Fruit fly (Drosophila melanogaster) whole organism, prepupa: ENCODE results near the gene mRpS23.

Source experiments
- Blimp-1 ChIP-seq: fragments of 200-800 bp; sonication (Bioruptor generic); optimal IDR thresholded peaks from 3 replicates; lab custom pipeline; 2017; ENCODE audit warnings: missing biosample characterization, missing genetic modification characterization, mild to moderate bottlenecking, moderate library complexity, missing genetic modification reagents
- CG10631 ChIP-seq: fragments of 200-800 bp; sonication (Bioruptor generic); optimal IDR thresholded peaks from 2 replicates; lab custom pipeline; 2016; ENCODE audit warnings: missing biosample characterization, missing genetic modification characterization
- CG10669 ChIP-seq: fragments of 200-800 bp; sonication (Bioruptor generic); optimal IDR thresholded peaks from 3 replicates; lab custom pipeline; 2018; ENCODE audit warnings: missing biosample characterization, mild to moderate bottlenecking, missing genetic modification characterization, moderate library complexity
- CG11294 ChIP-seq: fragments of 200-800 bp; sonication (Bioruptor generic); IDR thresholded peaks from 2 replicates; pipeline ENCODE4 v1.3.6; 2022; ENCODE audit warnings: missing biosample characterization, missing genetic modification characterization
- CG11762 ChIP-seq: fragments of 200-800 bp; sonication (Bioruptor generic); optimal IDR thresholded peaks from 3 replicates; lab custom pipeline; 2016; ENCODE audit warnings: missing biosample characterization, missing genetic modification characterization; ENCODE audit not compliant: insufficient read depth
- CG11902 ChIP-seq: fragments of 200-800 bp; sonication (Bioruptor generic); optimal IDR thresholded peaks from 3 replicates; lab custom pipeline; 2016; ENCODE audit warnings: missing biosample characterization, missing genetic modification characterization
- CG15336 ChIP-seq: fragments of 200-800 bp; sonication (Bioruptor generic); IDR thresholded peaks from 2 replicates; pipeline ENCODE4 v1.3.6; 2022; ENCODE audit warnings: missing biosample characterization, missing genetic modification characterization
- CG1621 ChIP-seq: fragments of 200-800 bp; sonication (Bioruptor generic); optimal IDR thresholded peaks from 3 replicates; lab custom pipeline; 2018; ENCODE audit warnings: missing biosample characterization, mild to moderate bottlenecking, missing genetic modification characterization
- CG16779 ChIP-seq: fragments of 200-800 bp; sonication (Bioruptor generic); optimal IDR thresholded peaks from 3 replicates; lab custom pipeline; 2017; ENCODE audit warnings: missing biosample characterization, mild to moderate bottlenecking, missing genetic modification characterization
- CG3032 ChIP-seq: fragments of 200-800 bp; optimal IDR thresholded peaks from 2 replicates; lab custom pipeline; 2019; ENCODE audit warnings: missing biosample characterization, mild to moderate bottlenecking, missing genetic modification characterization, moderate library complexity
- CG31627 ChIP-seq: fragments of 200-800 bp; sonication (Bioruptor generic); optimal IDR thresholded peaks from 3 replicates; lab custom pipeline; 2016; ENCODE audit warnings: missing biosample characterization, missing genetic modification characterization
- CG32006 ChIP-seq: fragments of 200-800 bp; sonication (Bioruptor generic); optimal IDR thresholded peaks from 3 replicates; lab custom pipeline; 2017; ENCODE audit warnings: missing biosample characterization, mild to moderate bottlenecking, missing genetic modification characterization
- CG4318 ChIP-seq: fragments of 200-800 bp; sonication (Bioruptor generic); optimal IDR thresholded peaks from 3 replicates; lab custom pipeline; 2017; ENCODE audit warnings: missing biosample characterization, mild to moderate bottlenecking, missing genetic modification characterization
- CG6163 ChIP-seq: fragments of 200-800 bp; sonication (Bioruptor generic); IDR thresholded peaks from 3 replicates; pipeline ENCODE4 v1.3.6; 2022; ENCODE audit warnings: missing biosample characterization, missing genetic modification characterization
- CG6792 ChIP-seq: fragments of 200-800 bp; sonication (Bioruptor generic); optimal IDR thresholded peaks from 3 replicates; lab custom pipeline; 2016; ENCODE audit warnings: missing biosample characterization, missing genetic modification characterization
- CG6808 ChIP-seq: fragments of 200-800 bp; sonication (Bioruptor generic); optimal IDR thresholded peaks from 3 replicates; lab custom pipeline; 2017; ENCODE audit warnings: missing biosample characterization, missing genetic modification characterization, mild to moderate bottlenecking, moderate library complexity, missing genetic modification reagents
- CG6854 ChIP-seq: fragments of 200-800 bp; sonication (Bioruptor generic); optimal IDR thresholded peaks from 2 replicates; lab custom pipeline; 2017; ENCODE audit warnings: missing biosample characterization, mild to moderate bottlenecking, missing genetic modification characterization
- CG8119 ChIP-seq: fragments of 200-800 bp; sonication (Bioruptor generic); IDR thresholded peaks from 3 replicates; pipeline ENCODE4 v1.3.6; 2022; ENCODE audit warnings: missing biosample characterization, missing genetic modification characterization
- CG8319 ChIP-seq: fragments of 200-800 bp; sonication (Bioruptor generic); optimal IDR thresholded peaks from 3 replicates; lab custom pipeline; 2016; ENCODE audit warnings: missing biosample characterization, missing genetic modification characterization
- CG8632 ChIP-seq: fragments of 200-800 bp; sonication (Bioruptor generic); optimal IDR thresholded peaks from 3 replicates; lab custom pipeline; 2016; ENCODE audit warnings: missing biosample characterization, missing genetic modification characterization
- CG9139 ChIP-seq: fragments of 200-800 bp; sonication (Bioruptor generic); optimal IDR thresholded peaks from 3 replicates; lab custom pipeline; 2017; ENCODE audit warnings: missing biosample characterization, mild to moderate bottlenecking, missing genetic modification characterization
- Eip75B ChIP-seq: fragments of 200-800 bp; sonication (Bioruptor generic); optimal IDR thresholded peaks from 3 replicates; lab custom pipeline; 2016; ENCODE audit warnings: missing biosample characterization, missing genetic modification characterization
- Eip78C ChIP-seq: fragments of 200-800 bp; sonication (Bioruptor generic); peaks from one replicate; lab custom pipeline; 2016; ENCODE audit warnings: missing biosample characterization, missing genetic modification characterization
- Eip93F ChIP-seq: fragments of 200-800 bp; sonication (Bioruptor generic); optimal IDR thresholded peaks from 2 replicates; lab custom pipeline; 2016; ENCODE audit warnings: missing biosample characterization, mild to moderate bottlenecking, missing genetic modification characterization
- Hr38 ChIP-seq: sonication (Bioruptor generic); optimal IDR thresholded peaks from 2 replicates; lab custom pipeline; 2016; ENCODE audit warnings: missing biosample characterization, missing genetic modification characterization
- Hr39 ChIP-seq: fragments of 200-800 bp; sonication (Bioruptor generic); optimal IDR thresholded peaks from 2 replicates; lab custom pipeline; 2016; ENCODE audit warnings: missing biosample characterization, missing genetic modification characterization
- Met ChIP-seq: fragments of 200-800 bp; sonication (Bioruptor generic); optimal IDR thresholded peaks from 3 replicates; lab custom pipeline; 2016; ENCODE audit warnings: missing biosample characterization, missing genetic modification characterization
- OdsH ChIP-seq: fragments of 200-800 bp; sonication (Bioruptor generic); optimal IDR thresholded peaks from 3 replicates; lab custom pipeline; 2016; ENCODE audit warnings: missing biosample characterization, missing genetic modification characterization
- Sox102F ChIP-seq: fragments of 200-800 bp; sonication (Bioruptor generic); optimal IDR thresholded peaks from 2 replicates; lab custom pipeline; 2016; ENCODE audit warnings: missing biosample characterization, mild to moderate bottlenecking, missing genetic modification characterization
- Sox14 ChIP-seq: fragments of 200-800 bp; sonication (Bioruptor generic); optimal IDR thresholded peaks from 3 replicates; lab custom pipeline; 2016; ENCODE audit warnings: missing biosample characterization, missing genetic modification characterization
- achi ChIP-seq: fragments of 200-800 bp; sonication (Bioruptor generic); optimal IDR thresholded peaks from 3 replicates; lab custom pipeline; 2016; ENCODE audit warnings: missing biosample characterization, missing genetic modification characterization
- dac ChIP-seq: fragments of 200-800 bp; sonication (Bioruptor generic); optimal IDR thresholded peaks from 2 replicates; lab custom pipeline; 2017; ENCODE audit warnings: missing biosample characterization, mild to moderate bottlenecking, missing genetic modification characterization
- dsx ChIP-seq: fragments of 200-800 bp; optimal IDR thresholded peaks from 3 replicates; lab custom pipeline; 2019; ENCODE audit warnings: missing biosample characterization, mild to moderate bottlenecking, missing genetic modification characterization, moderate library complexity; ENCODE audit not compliant: poor library complexity, severe bottlenecking
- eg ChIP-seq: fragments of 200-800 bp; sonication (Bioruptor generic); IDR thresholded peaks from 3 replicates; pipeline ENCODE4 v1.3.6; 2022; ENCODE audit warnings: missing biosample characterization, missing genetic modification characterization
- fd85E ChIP-seq: fragments of 200-800 bp; sonication (Bioruptor generic); optimal IDR thresholded peaks from 3 replicates; lab custom pipeline; 2016; ENCODE audit warnings: missing biosample characterization, missing genetic modification characterization
- fkh ChIP-seq: fragments of 200-800 bp; sonication (Bioruptor generic); optimal IDR thresholded peaks from 3 replicates; lab custom pipeline; 2017; ENCODE audit warnings: missing biosample characterization, mild to moderate bottlenecking, missing genetic modification characterization, moderate library complexity
- lz ChIP-seq: fragments of 200-800 bp; sonication (Bioruptor generic); optimal IDR thresholded peaks from 3 replicates; lab custom pipeline; 2016; ENCODE audit warnings: missing biosample characterization, missing genetic modification characterization
- net ChIP-seq: fragments of 200-800 bp; sonication (Bioruptor generic); optimal IDR thresholded peaks from 3 replicates; lab custom pipeline; 2016; ENCODE audit warnings: missing biosample characterization, missing genetic modification characterization
- pdm3 ChIP-seq: fragments of 200-800 bp; sonication (Bioruptor generic); optimal IDR thresholded peaks from 3 replicates; lab custom pipeline; 2016; ENCODE audit warnings: missing biosample characterization, missing genetic modification characterization
- salr ChIP-seq, 2 experiments: fragments of 200-800 bp; sonication (Bioruptor generic); optimal IDR thresholded peaks; 3 replicates each; lab custom pipeline; 2016 to 2018; ENCODE audit warnings: missing biosample characterization in 2 of 2, missing genetic modification characterization in 2 of 2, mild to moderate bottlenecking in 1 of 2
- spab ChIP-seq: fragments of 200-800 bp; sonication (Bioruptor generic); optimal IDR thresholded peaks from 2 replicates; lab custom pipeline; 2017; ENCODE audit warnings: missing biosample characterization, mild to moderate bottlenecking, missing genetic modification characterization, missing genetic modification reagents
- ss ChIP-seq, 2 experiments: fragments of 200-800 bp; sonication (Bioruptor generic); optimal IDR thresholded peaks; 2 replicates in 1 of 2; 3 replicates in 1 of 2; lab custom pipeline; 2017 to 2018; ENCODE audit warnings: mild to moderate bottlenecking in 2 of 2, missing biosample characterization in 2 of 2, missing genetic modification characterization in 2 of 2, moderate library complexity in 1 of 2
- svp ChIP-seq: fragments of 200-800 bp; sonication (Bioruptor generic); peaks from one replicate; lab custom pipeline; 2016; ENCODE audit warnings: missing biosample characterization, missing genetic modification characterization
- vri ChIP-seq: fragments of 200-800 bp; sonication (Bioruptor generic); optimal IDR thresholded peaks from 3 replicates; lab custom pipeline; 2016; ENCODE audit warnings: missing biosample characterization, mild to moderate bottlenecking, missing genetic modification characterization

The mRpS23 gene

dm6 chr2L:13839744-13840151 lies 4.9 kb upstream of the mRpS23 start (continued):
- TF ChIP-seq svp (GFP tag; lab: Kevin White, UChicago) (peak; percentile 93), CG11294 (GFP tag; lab: Robert Waterston, UW) (peak; percentile 87), CG6808 (peak; percentile 79), CG32006 (GFP tag; lab: Kevin White, UChicago) (peak; percentile 95), CG3032 (tag; lab: Kevin White, UChicago) (peak; percentile 84), CG4318 (peak; percentile 90), fd85E (GFP tag; lab: Kevin White, UChicago) (peak; percentile 53), CG8632 (GFP tag; lab: Kevin White, UChicago) (peak; percentile 91)

DNA sequence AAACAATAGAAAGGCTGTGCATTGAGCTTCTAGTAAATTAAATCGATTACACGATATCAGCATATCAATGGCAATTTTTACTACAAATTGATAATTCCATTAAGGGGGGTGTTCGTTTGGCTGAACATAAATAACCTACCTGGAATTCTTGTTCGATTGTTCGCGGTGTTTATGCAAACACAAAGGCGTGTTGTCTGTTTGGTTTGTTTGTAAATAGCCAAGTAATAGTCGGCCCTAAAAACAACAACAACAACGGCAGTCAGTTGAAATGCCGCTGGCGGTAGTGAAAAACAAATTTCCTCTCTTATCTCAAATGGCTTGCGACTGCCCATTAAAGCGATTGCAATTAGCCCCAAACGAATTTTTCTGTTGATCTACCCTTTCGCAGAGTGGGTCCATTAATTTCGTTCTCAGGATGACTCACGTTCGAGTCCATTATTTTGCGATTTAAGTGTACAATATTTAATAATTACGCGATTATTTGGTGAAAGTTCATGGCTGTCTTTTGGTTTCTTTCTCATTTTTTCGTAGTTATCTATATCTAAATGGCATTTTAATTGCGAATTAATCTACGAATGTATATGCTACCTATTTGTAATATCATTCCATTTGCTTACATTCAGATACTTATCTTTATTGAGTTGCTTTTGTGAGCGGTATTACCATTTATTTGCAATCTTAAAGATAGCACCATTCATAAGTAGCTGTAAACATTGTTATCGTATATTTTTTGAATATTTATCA lies 3.9 kb upstream of the mRpS23 start:
- no peak for TF ChIP-seq CG6792 (GFP tag; lab: Kevin White, UChicago)
- no peak for TF ChIP-seq CG16779 (tag; lab: Kevin White, UChicago)
- TF ChIP-seq eg (GFP tag; lab: Robert Waterston, UW): no peak
- no peak for TF ChIP-seq Hr38 (GFP tag; lab: Kevin White, UChicago)
- TF ChIP-seq Eip78C (GFP tag; lab: Kevin White, UChicago): peak; percentile 68
- TF ChIP-seq net (GFP tag; lab: Kevin White, UChicago): no peak
- TF ChIP-seq CG31627 (GFP tag; lab: Kevin White, UChicago): peak; percentile 17
- TF ChIP-seq Blimp-1 (GFP tag; lab: Kevin White, UChicago): no peak
- TF ChIP-seq Eip93F (GFP tag; lab: Kevin White, UChicago): peak; percentile 7
- no peak for TF ChIP-seq fd85E (GFP tag; lab: Kevin White, UChicago)
- no peak for TF ChIP-seq CG32006 (GFP tag; lab: Kevin White, UChicago)
- no peak for TF ChIP-seq spab (GFP tag; lab: Kevin White, UChicago)
- TF ChIP-seq CG10669: no peak
- TF ChIP-seq Sox102F (GFP tag; lab: Kevin White, UChicago): no peak
- TF ChIP-seq achi (GFP tag; lab: Kevin White, UChicago): no peak
- TF ChIP-seq CG9139 (GFP tag; lab: Kevin White, UChicago): no peak
- peak; percentile 42 for TF ChIP-seq fkh (GFP tag; lab: Kevin White, UChicago)
- no peak for TF ChIP-seq CG3032 (tag; lab: Kevin White, UChicago)
- peak; percentile 30 for TF ChIP-seq Met (GFP tag; lab: Kevin White, UChicago)
- TF ChIP-seq CG15336 (GFP tag; lab: Robert Waterston, UW): 0 out of 2 replicates have a peak, but pooled peaks have one; percentile 18
- TF ChIP-seq vri (GFP tag; lab: Kevin White, UChicago): peak; percentile 3
- peak; percentile 3 for TF ChIP-seq Hr39 (GFP tag; lab: Kevin White, UChicago)
- no peak for TF ChIP-seq dac
- TF ChIP-seq lz (GFP tag; lab: Kevin White, UChicago): peak; percentile 20
- TF ChIP-seq, all 60 proteins: peak for 9

DNA sequence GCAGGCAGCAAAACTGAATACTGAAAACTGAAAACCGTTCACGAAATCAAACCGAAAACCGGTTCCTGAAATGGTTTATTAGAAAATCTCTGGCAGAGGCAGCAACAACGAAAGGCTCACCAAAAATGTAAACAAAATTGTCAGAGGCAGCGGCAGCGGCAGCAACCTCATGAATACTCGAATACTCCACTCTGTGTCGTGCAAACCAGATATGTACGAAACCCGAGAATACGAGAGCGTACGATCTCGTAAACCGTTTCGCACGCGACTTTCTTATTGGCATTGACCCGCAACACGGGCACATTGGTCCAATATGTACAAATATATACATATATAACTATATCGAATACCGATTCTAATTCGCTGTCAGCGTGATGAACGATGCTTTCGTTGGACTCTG lies 2.7 kb upstream of the mRpS23 start:
- no peak for TF ChIP-seq OdsH (GFP tag; lab: Kevin White, UChicago)
- TF ChIP-seq CG10631 (GFP tag; lab: Kevin White, UChicago): no peak
- TF ChIP-seq CG8119 (GFP tag; lab: Robert Waterston, UW): no peak
- TF ChIP-seq vri (GFP tag; lab: Kevin White, UChicago): peak; percentile 16
- TF ChIP-seq CG32006 (GFP tag; lab: Kevin White, UChicago): no peak
- no peak for TF ChIP-seq CG1621
- no peak for TF ChIP-seq CG15336 (GFP tag; lab: Robert Waterston, UW)
- TF ChIP-seq Eip75B (GFP tag; lab: Kevin White, UChicago): no peak
- peak; percentile 92 for TF ChIP-seq svp (GFP tag; lab: Kevin White, UChicago)
- 0 out of 3 replicates have a peak, but pooled peaks have one; percentile 35 for TF ChIP-seq CG6163 (GFP tag; lab: Robert Waterston, UW)
- TF ChIP-seq CG11762 (GFP tag; lab: Kevin White, UChicago): no peak
- no peak for TF ChIP-seq CG8319 (GFP tag; lab: Kevin White, UChicago)
- TF ChIP-seq pdm3 (GFP tag; lab: Kevin White, UChicago): no peak
- no peak for TF ChIP-seq CG9139 (GFP tag; lab: Kevin White, UChicago)
- no peak for TF ChIP-seq salr (GFP tag; optimal IDR thresholded peaks at IDR 0.05; lab: Kevin White, UChicago)
- TF ChIP-seq dsx: no peak
- no peak for TF ChIP-seq CG10669
- TF ChIP-seq ss (GFP tag; optimal IDR thresholded peaks at IDR 0.05; lab: Kevin White, UChicago): peak in 1 of 2 experiments; percentile 60
- no peak for TF ChIP-seq CG6792 (GFP tag; lab: Kevin White, UChicago)
- TF ChIP-seq CG6854 (GFP tag; lab: Kevin White, UChicago): no peak
- no peak for TF ChIP-seq Met (GFP tag; lab: Kevin White, UChicago)
- no peak for TF ChIP-seq Eip93F (GFP tag; lab: Kevin White, UChicago)
- TF ChIP-seq Sox14 (GFP tag; lab: Kevin White, UChicago): no peak
- TF ChIP-seq lz (GFP tag; lab: Kevin White, UChicago): no peak
- TF ChIP-seq CG16779 (tag; lab: Kevin White, UChicago): no peak
- TF ChIP-seq CG11902 (GFP tag; lab: Kevin White, UChicago): no peak
- no peak for TF ChIP-seq Hr39 (GFP tag; lab: Kevin White, UChicago)
- no peak for TF ChIP-seq CG11294 (GFP tag; lab: Robert Waterston, UW)
